Worm (Caenorhabditis elegans) whole organism, L3 larva: Measurements from ENCODE around the gene abf-5.

ENCODE experiments used
- ZK546.5 ChIP-seq: sonication (generic microtip); optimal IDR thresholded peaks from 2 replicates; lab custom pipeline; 2017; ENCODE audit warnings: missing biosample characterization, missing genetic modification characterization
- fkh-10 ChIP-seq: sonication (generic microtip); optimal IDR thresholded peaks from 2 replicates; lab custom pipeline; 2017; ENCODE audit warnings: missing biosample characterization, missing genetic modification reagents, missing genetic modification characterization
- hmg-11 ChIP-seq: sonication (generic microtip); optimal IDR thresholded peaks from 2 replicates; lab custom pipeline; 2016; ENCODE audit warnings: missing genetic modification characterization, missing compliant biosample characterization
- nfya-1 ChIP-seq: sonication (generic microtip); optimal IDR thresholded peaks from 2 replicates; lab custom pipeline; 2017; ENCODE audit warnings: missing genetic modification characterization, mild to moderate bottlenecking, missing compliant biosample characterization, antibody characterized with exemption, moderate library complexity; ENCODE audit not compliant: insufficient read depth
- nhr-23 ChIP-seq: fragments of 150-350 bp; optimal IDR thresholded peaks from 2 replicates; lab custom pipeline; 2014; ENCODE audit warnings: missing biosample characterization, missing genetic modification reagents, missing genetic modification characterization
- nhr-25 ChIP-seq: sonication (generic microtip); optimal IDR thresholded peaks from 2 replicates; lab custom pipeline; 2017; ENCODE audit warnings: missing biosample characterization, missing genetic modification characterization
- nhr-67 ChIP-seq: fragments of 150-350 bp; optimal IDR thresholded peaks from 2 replicates; lab custom pipeline; 2014; ENCODE audit warnings: missing biosample characterization, missing genetic modification characterization
- nhr-76 ChIP-seq: fragments of 150-350 bp; sonication (generic microtip); optimal IDR thresholded peaks from 5 replicates; lab custom pipeline; 2014; ENCODE audit warnings: missing biosample characterization, missing genetic modification characterization
- nhr-77 ChIP-seq: fragments of 150-350 bp; optimal IDR thresholded peaks from 2 replicates; lab custom pipeline; 2014; ENCODE audit warnings: missing biosample characterization, missing genetic modification characterization
- pha-4 ChIP-seq: fragments of 150-350 bp; optimal IDR thresholded peaks from 2 replicates; lab custom pipeline; 2014; ENCODE audit warnings: missing biosample characterization, missing genetic modification reagents, missing genetic modification characterization
- tbx-2 ChIP-seq: sonication (generic microtip); optimal IDR thresholded peaks from 2 replicates; lab custom pipeline; 2016; ENCODE audit warnings: mild to moderate bottlenecking, missing genetic modification characterization, missing compliant biosample characterization
- unc-62 ChIP-seq: fragments of 150-350 bp; sonication (generic microtip); optimal IDR thresholded peaks from 4 replicates; lab custom pipeline; 2014; ENCODE audit warnings: missing biosample characterization, missing genetic modification reagents, missing genetic modification characterization
- ztf-11 ChIP-seq: fragments of 150-350 bp; optimal IDR thresholded peaks from 2 replicates; lab custom pipeline; 2014; ENCODE audit warnings: missing biosample characterization, missing genetic modification characterization

ce11 chrX:12813539-12813938, 20.9 kb downstream of the abf-5 start, which contains the start of gene gei-3:
- TF ChIP-seq nhr-76, result no peak
- no peak for TF ChIP-seq nhr-23 (tag; lab: Kevin White, UChicago)
- no peak for TF ChIP-seq pha-4 (tag; lab: Kevin White, UChicago)
- TF ChIP-seq nfya-1 (tag; lab: Kevin White, UChicago), result no peak
- no peak for TF ChIP-seq ztf-11 (tag; lab: Kevin White, UChicago)
- no peak for TF ChIP-seq nhr-67
- TF ChIP-seq nhr-77 (tag; lab: Kevin White, UChicago), result no peak
- no peak for TF ChIP-seq nhr-25 (tag; lab: Kevin White, UChicago)
- TF ChIP-seq unc-62 (GFP tag; lab: Kevin White, UChicago), result no peak
- TF ChIP-seq tbx-2 (tag; lab: Kevin White, UChicago), result no peak
- no peak for TF ChIP-seq hmg-11 (tag; lab: Kevin White, UChicago)
- TF ChIP-seq ZK546.5 (tag; lab: Kevin White, UChicago), result no peak
- no peak for TF ChIP-seq fkh-10 (GFP tag; lab: Kevin White, UChicago)
